Worm (Caenorhabditis elegans) whole organism, L2 larva: ENCODE measurements around the gene ssu-1.
A peak's percentile ranks its signal among the peaks of the same experiment; 100 is the strongest.

ENCODE experiments used
- F13H6.1 ChIP-seq: sonication (generic microtip); optimal IDR thresholded peaks from 2 replicates; lab custom pipeline; 2016; ENCODE audit warnings: missing genetic modification characterization, missing compliant biosample characterization
- ZK546.5 ChIP-seq: sonication (generic microtip); optimal IDR thresholded peaks from 2 replicates; lab custom pipeline; 2017; ENCODE audit warnings: missing biosample characterization, missing genetic modification characterization
- alr-1 ChIP-seq: fragments of 150-350 bp; optimal IDR thresholded peaks from 2 replicates; lab custom pipeline; 2014; ENCODE audit warnings: missing biosample characterization, missing genetic modification characterization
- aly-2 ChIP-seq: fragments of 150-350 bp; optimal IDR thresholded peaks from 2 replicates; lab custom pipeline; 2014; ENCODE audit warnings: missing biosample characterization, missing genetic modification characterization
- blmp-1 ChIP-seq: sonication (generic microtip); optimal IDR thresholded peaks from 2 replicates; lab custom pipeline; 2017; ENCODE audit warnings: missing genetic modification characterization, mild to moderate bottlenecking, missing compliant biosample characterization, antibody characterized with exemption, moderate library complexity; ENCODE audit not compliant: insufficient read depth
- ceh-16 ChIP-seq: fragments of 150-350 bp; optimal IDR thresholded peaks from 2 replicates; lab custom pipeline; 2014; ENCODE audit warnings: missing biosample characterization, missing genetic modification characterization
- ceh-82 ChIP-seq: fragments of 150-350 bp; optimal IDR thresholded peaks from 2 replicates; lab custom pipeline; 2014; ENCODE audit warnings: missing biosample characterization, missing genetic modification characterization
- crh-2 ChIP-seq: sonication (generic microtip); optimal IDR thresholded peaks from 2 replicates; lab custom pipeline; 2017; ENCODE audit warnings: missing biosample characterization, missing genetic modification characterization
- egl-27 ChIP-seq: sonication (generic microtip); optimal IDR thresholded peaks from 3 replicates; lab custom pipeline; 2017; ENCODE audit warnings: missing biosample characterization, missing genetic modification reagents, missing genetic modification characterization
- elt-1 ChIP-seq: fragments of 150-350 bp; optimal IDR thresholded peaks from 2 replicates; lab custom pipeline; 2014; ENCODE audit warnings: missing biosample characterization, missing genetic modification characterization
- elt-3 ChIP-seq: sonication (generic microtip); optimal IDR thresholded peaks from 2 replicates; lab custom pipeline; 2017; ENCODE audit warnings: missing biosample characterization, missing genetic modification characterization
- fos-1 ChIP-seq: fragments of 150-350 bp; optimal IDR thresholded peaks from 2 replicates; lab custom pipeline; 2014; ENCODE audit warnings: missing biosample characterization, missing genetic modification characterization
- gmeb-1 ChIP-seq: fragments of 150-350 bp; optimal IDR thresholded peaks from 2 replicates; lab custom pipeline; 2014; ENCODE audit warnings: missing biosample characterization, missing genetic modification characterization
- lin-39 ChIP-seq: fragments of 150-350 bp; optimal IDR thresholded peaks from 2 replicates; lab custom pipeline; 2014; ENCODE audit warnings: missing biosample characterization, missing genetic modification reagents, missing genetic modification characterization
- lsy-2 ChIP-seq, 2 experiments: fragments of 150-350 bp in 1 of 2; sonication (generic microtip) in 1 of 2; optimal IDR thresholded peaks; 2 replicates each; lab custom pipeline; 2014 to 2017; ENCODE audit warnings: missing biosample characterization in 2 of 2, missing genetic modification characterization in 2 of 2
- mab-5 ChIP-seq: fragments of 150-350 bp; optimal IDR thresholded peaks from 2 replicates; lab custom pipeline; 2014; ENCODE audit warnings: missing biosample characterization, missing genetic modification characterization
- mdl-1 ChIP-seq, 2 experiments: fragments of 150-350 bp in 1 of 2; sonication (generic microtip) in 1 of 2; optimal IDR thresholded peaks; 2 replicates each; lab custom pipeline; 2017; ENCODE audit warnings: missing biosample characterization in 2 of 2, missing genetic modification characterization in 2 of 2
- nhr-10 ChIP-seq: sonication (generic microtip); optimal IDR thresholded peaks from 2 replicates; lab custom pipeline; 2017; ENCODE audit warnings: missing biosample characterization, missing genetic modification characterization
- nhr-11 ChIP-seq: fragments of 150-350 bp; optimal IDR thresholded peaks from 2 replicates; lab custom pipeline; 2014; ENCODE audit warnings: missing biosample characterization, missing genetic modification characterization
- nhr-12 ChIP-seq: fragments of 150-350 bp; optimal IDR thresholded peaks from 2 replicates; lab custom pipeline; 2014; ENCODE audit warnings: missing biosample characterization, missing genetic modification characterization
- nhr-21 ChIP-seq: fragments of 150-350 bp; optimal IDR thresholded peaks from 2 replicates; lab custom pipeline; 2014; ENCODE audit warnings: missing biosample characterization, missing genetic modification characterization
- nhr-237 ChIP-seq: fragments of 150-350 bp; optimal IDR thresholded peaks from 2 replicates; lab custom pipeline; 2014; ENCODE audit warnings: missing biosample characterization, missing genetic modification characterization
- nhr-25 ChIP-seq: fragments of 150-350 bp; sonication (generic microtip); optimal IDR thresholded peaks from 3 replicates; lab custom pipeline; 2014; ENCODE audit warnings: missing biosample characterization, missing genetic modification characterization
- nhr-6 ChIP-seq: fragments of 150-350 bp; optimal IDR thresholded peaks from 2 replicates; lab custom pipeline; 2014; ENCODE audit warnings: missing biosample characterization, missing genetic modification characterization
- nhr-77 ChIP-seq: fragments of 150-350 bp; optimal IDR thresholded peaks from 2 replicates; lab custom pipeline; 2014; ENCODE audit warnings: missing biosample characterization, missing genetic modification characterization
- peb-1 ChIP-seq: fragments of 150-350 bp; optimal IDR thresholded peaks from 2 replicates; lab custom pipeline; 2014; ENCODE audit warnings: missing biosample characterization, missing genetic modification characterization
- sem-4 ChIP-seq: fragments of 150-350 bp; optimal IDR thresholded peaks from 2 replicates; lab custom pipeline; 2014; ENCODE audit warnings: missing biosample characterization, missing genetic modification reagents, missing genetic modification characterization
- skn-1 ChIP-seq: sonication (generic microtip); optimal IDR thresholded peaks from 2 replicates; lab custom pipeline; 2017; ENCODE audit warnings: missing biosample characterization, missing genetic modification characterization
- sma-9 ChIP-seq, 2 experiments: fragments of 150-350 bp in 1 of 2; sonication (generic microtip) in 1 of 2; optimal IDR thresholded peaks; 2 replicates each; lab custom pipeline; 2014 to 2016; ENCODE audit warnings: missing genetic modification characterization in 2 of 2, mild to moderate bottlenecking in 1 of 2, missing biosample characterization in 1 of 2, missing compliant biosample characterization in 1 of 2, missing genetic modification reagents in 1 of 2, moderate library complexity in 1 of 2
- snpc-4 ChIP-seq: fragments of 150-350 bp; optimal IDR thresholded peaks from 2 replicates; lab custom pipeline; 2014; ENCODE audit warnings: missing biosample characterization, missing genetic modification characterization
- unc-39 ChIP-seq: fragments of 150-350 bp; optimal IDR thresholded peaks from 2 replicates; lab custom pipeline; 2014; ENCODE audit warnings: missing biosample characterization, missing genetic modification characterization
- unc-62 ChIP-seq: fragments of 150-350 bp; optimal IDR thresholded peaks from 2 replicates; lab custom pipeline; 2014; ENCODE audit warnings: missing biosample characterization, missing genetic modification reagents, missing genetic modification characterization
- zag-1 ChIP-seq: fragments of 150-350 bp; optimal IDR thresholded peaks from 2 replicates; lab custom pipeline; 2014; ENCODE audit warnings: missing biosample characterization, missing genetic modification characterization
- ztf-1 ChIP-seq: fragments of 200-800 bp; sonication (Bioruptor generic); conservative IDR thresholded peaks from 2 replicates; pipeline ENCODE4 v1.3.6; 2022; ENCODE audit warnings: missing genetic modification characterization, missing compliant biosample characterization
- ztf-11 ChIP-seq: sonication (generic microtip); optimal IDR thresholded peaks from 2 replicates; lab custom pipeline; 2017; ENCODE audit warnings: missing biosample characterization, missing genetic modification characterization
- ztf-4 ChIP-seq: fragments of 150-350 bp; optimal IDR thresholded peaks from 2 replicates; lab custom pipeline; 2014; ENCODE audit warnings: missing biosample characterization, missing genetic modification characterization

ssu-1 gene

DNA sequence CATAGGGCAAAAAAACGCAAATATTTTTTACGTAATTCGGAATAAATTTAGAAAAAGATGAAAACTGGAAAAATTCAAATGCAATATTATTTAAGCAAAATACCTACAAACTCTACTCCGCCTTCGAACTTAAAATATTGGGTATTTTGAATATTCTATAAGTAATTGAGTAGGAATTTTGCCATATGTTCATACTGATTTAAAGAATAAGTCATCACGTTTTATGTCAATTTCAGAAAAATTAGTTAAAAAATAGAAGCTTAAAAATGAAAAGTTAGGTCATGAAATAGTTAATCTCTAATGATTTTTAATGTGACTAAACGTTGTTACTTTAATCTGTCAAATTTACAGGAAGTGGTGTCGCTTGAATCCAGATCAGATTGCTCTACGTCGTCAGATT, 18.4 kb upstream of the ssu-1 start, which contains the start of gene F19B2.7:
TSS of gene F19B2.7 (plus strand) at position 301 of the 400 bp plus-strand sequence.
- TF ChIP-seq nhr-237 (tag; lab: Kevin White, UChicago) = no peak
- TF ChIP-seq egl-27 (tag; lab: Kevin White, UChicago) = no peak
- TF ChIP-seq elt-1 (tag; lab: Kevin White, UChicago) = no peak
- TF ChIP-seq ztf-11 (tag; lab: Kevin White, UChicago) = no peak
- TF ChIP-seq crh-2 (tag; lab: Kevin White, UChicago) = no peak
- no peak for TF ChIP-seq ztf-1
- TF ChIP-seq zag-1 (tag; lab: Kevin White, UChicago) = no peak
- TF ChIP-seq nhr-21 (tag; lab: Kevin White, UChicago) = no peak
- TF ChIP-seq mab-5 (tag; lab: Kevin White, UChicago) = no peak
- no peak for TF ChIP-seq ceh-82 (tag; lab: Kevin White, UChicago)
- no peak for TF ChIP-seq ztf-4 (tag; lab: Kevin White, UChicago)
- no peak for TF ChIP-seq mdl-1 (tag; optimal IDR thresholded peaks at IDR 0.05; lab: Kevin White, UChicago)
- TF ChIP-seq nhr-6 (tag; lab: Kevin White, UChicago) = no peak
- no peak for TF ChIP-seq aly-2 (tag; lab: Kevin White, UChicago)
- TF ChIP-seq elt-3 = no peak
- TF ChIP-seq ZK546.5 (tag; lab: Kevin White, UChicago) = no peak
- no peak for TF ChIP-seq unc-62 (GFP tag; lab: Kevin White, UChicago)
- no peak for TF ChIP-seq nhr-10 (tag; lab: Kevin White, UChicago)

DNA sequence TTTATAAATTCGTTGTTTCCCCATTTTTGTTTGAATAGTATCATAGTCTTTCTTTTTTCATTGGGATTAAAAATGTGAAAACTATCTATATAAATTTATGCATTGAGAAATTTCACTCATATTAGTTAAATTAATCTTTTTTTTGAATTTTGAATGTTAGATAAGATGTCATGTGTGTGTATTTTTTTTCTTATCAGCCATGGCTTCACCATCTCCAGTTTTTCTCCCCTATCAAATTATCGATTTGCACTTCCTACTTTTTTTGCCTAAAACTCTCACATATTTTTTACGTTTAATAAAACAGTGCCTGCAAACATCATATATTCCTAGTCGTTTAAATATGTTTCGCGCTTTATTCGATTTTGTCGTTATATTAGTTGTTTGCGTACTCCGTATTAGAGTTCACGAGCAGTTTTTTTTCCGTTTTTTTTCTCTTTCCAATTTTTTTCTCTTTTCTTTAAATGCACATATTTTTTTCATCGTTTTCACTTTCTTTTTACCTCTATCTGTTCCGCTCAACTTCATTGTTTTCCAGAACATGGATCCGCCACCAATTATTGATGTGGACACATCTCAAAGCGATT, 14.7 kb upstream of the ssu-1 start, which contains the start of gene Y113G7A.13:
TSS of gene Y113G7A.13 (plus strand) at position 534 of the 584 bp plus-strand sequence.
- no peak for TF ChIP-seq mab-5 (tag; lab: Kevin White, UChicago)
- TF ChIP-seq nhr-21 (tag; lab: Kevin White, UChicago) = no peak
- peak; percentile 35 for TF ChIP-seq gmeb-1 (tag; lab: Kevin White, UChicago)
- no peak for TF ChIP-seq lsy-2 (tag; optimal IDR thresholded peaks at IDR 0.05; lab: Kevin White, UChicago)
- no peak for TF ChIP-seq nhr-11 (tag; lab: Kevin White, UChicago)
- peak; percentile 75 for TF ChIP-seq fos-1 (tag; lab: Kevin White, UChicago)
- TF ChIP-seq nhr-77 (tag; lab: Kevin White, UChicago) = no peak
- no peak for TF ChIP-seq elt-1 (tag; lab: Kevin White, UChicago)
- TF ChIP-seq nhr-12 (tag; lab: Kevin White, UChicago) = no peak
- TF ChIP-seq, all 48 proteins: peak for 2

DNA sequence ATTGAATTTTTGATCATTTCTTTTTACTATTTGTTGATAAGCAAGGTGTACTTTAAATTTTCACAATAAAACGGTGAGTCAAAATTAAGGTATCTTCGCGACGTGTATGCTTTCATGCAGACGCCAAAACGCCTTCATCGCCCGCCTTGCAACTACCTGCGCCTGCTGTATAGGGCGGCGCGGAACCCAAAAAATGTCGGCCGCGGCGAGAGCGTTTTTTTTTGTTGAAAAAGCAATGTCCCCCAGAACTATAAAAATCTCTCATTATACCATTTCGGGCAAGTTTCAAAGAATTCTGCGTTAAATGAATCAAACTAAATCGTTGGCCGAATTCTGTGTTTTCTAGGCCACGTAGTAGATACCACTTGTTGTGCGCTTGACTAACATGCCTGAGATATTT, 10.6 kb upstream of the ssu-1 start:
- TF ChIP-seq sem-4 (tag; lab: Kevin White, UChicago) (no peak), lin-39 (tag; lab: Kevin White, UChicago) (no peak), nhr-12 (tag; lab: Kevin White, UChicago) (no peak), nhr-25 (tag; lab: Kevin White, UChicago) (no peak), blmp-1 (no peak), sma-9 (GFP tag; optimal IDR thresholded peaks at IDR 0.05; lab: Kevin White, UChicago) (no peak), sma-9 (tag; optimal IDR thresholded peaks at IDR 0.05; lab: Kevin White, UChicago) (no peak), ztf-1 (no peak)

DNA sequence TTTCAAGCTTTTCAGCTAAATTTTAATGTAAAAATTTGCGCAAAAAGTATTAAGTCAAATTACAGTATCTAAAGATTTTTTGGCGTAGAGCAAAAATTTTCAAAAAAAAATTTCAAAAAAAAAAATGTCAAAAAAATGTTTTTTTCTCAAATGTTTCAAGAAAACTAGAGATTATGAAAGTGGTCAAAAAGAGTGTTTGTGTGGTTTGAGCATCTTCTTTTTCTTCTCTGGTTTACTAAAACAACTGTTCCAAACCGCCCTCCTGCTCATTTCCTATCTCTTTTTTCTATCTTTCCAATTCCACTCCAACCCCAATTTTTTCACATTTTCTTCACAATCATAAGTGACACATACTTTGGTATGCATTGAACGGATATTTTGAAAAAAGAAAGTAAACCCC, 9.2 kb upstream of the ssu-1 start, which contains the start of gene Y113G7A.12:
TSS of gene Y113G7A.12 (plus strand) at position 301 of the 400 bp plus-strand sequence.
- TF ChIP-seq ceh-16 (tag; lab: Kevin White, UChicago) (no peak), elt-1 (tag; lab: Kevin White, UChicago) (no peak), nhr-25 (tag; lab: Kevin White, UChicago) (no peak), sma-9 (GFP tag; optimal IDR thresholded peaks at IDR 0.05; lab: Kevin White, UChicago) (no peak), sma-9 (tag; optimal IDR thresholded peaks at IDR 0.05; lab: Kevin White, UChicago) (no peak), F13H6.1 (no peak), ztf-1 (no peak), alr-1 (no peak), mab-5 (tag; lab: Kevin White, UChicago) (no peak), gmeb-1 (tag; lab: Kevin White, UChicago) (no peak), snpc-4 (tag; lab: Kevin White, UChicago) (no peak), peb-1 (tag; lab: Kevin White, UChicago) (no peak), skn-1 (tag; lab: Kevin White, UChicago) (no peak), unc-39 (tag; lab: Kevin White, UChicago) (no peak)
